Worm (Caenorhabditis elegans): ENCODE results near the gene Y82E9BR.3.
A peak's percentile ranks its signal among the peaks of the same experiment; 100 is the strongest.

Y82E9BR.3 gene

ce11 chrIII:1413890-1414613, 4.9 kb upstream of the Y82E9BR.3 start, which contains the start of gene Y82E9BR.14:
Gene Y82E9BR.14, minus strand, starts transcription at chrIII:1414116.
- TF ChIP-seq mbf-1 (tag; optimal IDR thresholded peaks at IDR 0.05) (no peak), fos-1 (tag; optimal IDR thresholded peaks at IDR 0.05) (peak; percentile 66), aly-2 (tag; optimal IDR thresholded peaks at IDR 0.05) (no peak), nhr-23 (tag; optimal IDR thresholded peaks at IDR 0.05) (no peak), elt-1 (tag; optimal IDR thresholded peaks at IDR 0.05) (no peak)

DNA sequence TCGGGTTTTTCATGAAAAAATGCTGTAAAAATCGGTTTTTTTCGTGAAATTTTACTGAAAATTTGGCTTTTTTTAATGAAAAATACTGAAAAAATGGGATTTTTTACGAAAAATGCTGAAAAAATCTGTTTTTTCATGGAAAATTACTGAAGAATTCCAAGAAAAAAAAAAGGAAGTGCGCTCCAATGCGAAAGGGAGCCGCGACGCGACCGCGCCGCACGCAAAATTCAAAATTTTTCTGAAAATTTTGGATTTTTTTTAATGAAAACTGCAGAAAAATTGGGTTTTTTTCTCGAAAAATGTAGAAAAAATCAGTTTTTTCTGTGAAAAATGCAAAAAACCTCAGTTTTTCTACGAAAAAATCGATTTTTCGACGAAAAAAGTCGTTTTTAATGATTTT, 2.4 kb upstream of the Y82E9BR.3 start:
- TF ChIP-seq ztf-4 (tag; optimal IDR thresholded peaks at IDR 0.05) (no peak), F13H6.1 (tag; optimal IDR thresholded peaks at IDR 0.05) (no peak), elt-1 (tag; optimal IDR thresholded peaks at IDR 0.05) (no peak), unc-39 (tag; optimal IDR thresholded peaks at IDR 0.05) (no peak), nhr-23 (tag; optimal IDR thresholded peaks at IDR 0.05) (no peak), nhr-129 (tag; optimal IDR thresholded peaks at IDR 0.05) (no peak)

ce11 chrIII:1417090-1417489, 1.9 kb upstream of the Y82E9BR.3 start, which contains the start of gene elc-1:
Gene elc-1, minus strand, starts transcription at chrIII:1417190.
- TF ChIP-seq nhr-77 (tag; optimal IDR thresholded peaks at IDR 0.05) (no peak), unc-55 (GFP tag; optimal IDR thresholded peaks at IDR 0.05) (no peak), mab-5 (tag; optimal IDR thresholded peaks at IDR 0.05) (no peak), C34F6.9 (tag; optimal IDR thresholded peaks at IDR 0.05) (no peak), nhr-21 (tag; optimal IDR thresholded peaks at IDR 0.05) (no peak), aly-2 (tag; optimal IDR thresholded peaks at IDR 0.05) (no peak), egl-27 (tag; optimal IDR thresholded peaks at IDR 0.05) (no peak), crh-2 (tag; optimal IDR thresholded peaks at IDR 0.05) (no peak), peb-1 (tag; optimal IDR thresholded peaks at IDR 0.05) (no peak), ama-1 (optimal IDR thresholded peaks at IDR 0.05) (no peak), nhr-10 (tag; optimal IDR thresholded peaks at IDR 0.05) (no peak), lin-13 (GFP tag; optimal IDR thresholded peaks at IDR 0.05) (no peak), unc-39 (tag; optimal IDR thresholded peaks at IDR 0.05) (no peak), nhr-6 (tag; optimal IDR thresholded peaks at IDR 0.05) (no peak), mbf-1 (tag; optimal IDR thresholded peaks at IDR 0.05) (no peak), unc-62 (GFP tag; optimal IDR thresholded peaks at IDR 0.05) (no peak), sem-4 (tag; optimal IDR thresholded peaks at IDR 0.05) (no peak), nhr-25 (tag; optimal IDR thresholded peaks at IDR 0.05) (no peak), sma-3 (GFP tag; optimal IDR thresholded peaks at IDR 0.05) (no peak)

DNA sequence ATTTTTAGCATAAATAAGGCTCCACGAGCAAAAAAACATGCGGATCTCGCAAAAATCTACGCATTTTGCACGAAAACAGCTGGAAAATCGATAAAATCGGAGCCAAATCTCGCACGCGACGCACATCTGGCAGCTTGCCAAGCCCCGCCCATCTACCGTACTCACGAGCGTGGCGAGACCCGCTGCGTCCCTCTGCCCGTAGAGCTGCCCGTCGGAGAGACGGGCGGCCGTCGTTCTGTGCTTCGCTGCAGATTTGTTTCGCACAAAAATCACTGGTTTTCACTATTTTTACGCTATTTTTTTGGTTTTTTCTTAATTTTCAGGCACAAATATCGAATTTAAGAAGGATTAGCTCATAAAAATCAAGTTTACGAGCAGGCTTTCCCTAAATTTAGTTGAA, 287 bp upstream of the Y82E9BR.3 start:
- TF ChIP-seq ztf-4 (tag; optimal IDR thresholded peaks at IDR 0.05) (peak; percentile 63), nhr-10 (tag; optimal IDR thresholded peaks at IDR 0.05) (no peak), elt-1 (tag; optimal IDR thresholded peaks at IDR 0.05) (no peak), lin-39 (tag; optimal IDR thresholded peaks at IDR 0.05) (no peak), nhr-77 (tag; optimal IDR thresholded peaks at IDR 0.05) (no peak), dmd-4 (tag; optimal IDR thresholded peaks at IDR 0.05) (no peak), lin-11 (tag; optimal IDR thresholded peaks at IDR 0.05) (peak; percentile 90), lin-13 (GFP tag; optimal IDR thresholded peaks at IDR 0.05) (peak; percentile 96), blmp-1 (tag; optimal IDR thresholded peaks at IDR 0.05; ENCODE audit: insufficient read depth) (peak; percentile 2), sem-4 (tag; optimal IDR thresholded peaks at IDR 0.05) (peak; percentile 47), mbf-1 (tag; optimal IDR thresholded peaks at IDR 0.05) (no peak), R02D3.7 (tag; optimal IDR thresholded peaks at IDR 0.05) (no peak), unc-39 (tag; optimal IDR thresholded peaks at IDR 0.05) (no peak), F13H6.1 (tag; optimal IDR thresholded peaks at IDR 0.05) (peak; percentile 86), nhr-23 (tag; optimal IDR thresholded peaks at IDR 0.05) (no peak), egl-27 (tag; optimal IDR thresholded peaks at IDR 0.05) (peak; percentile 30), nhr-6 (tag; optimal IDR thresholded peaks at IDR 0.05) (peak; percentile 61), nhr-129 (tag; optimal IDR thresholded peaks at IDR 0.05) (peak; percentile 89), nhr-12 (tag; optimal IDR thresholded peaks at IDR 0.05) (no peak), snpc-4 (tag; optimal IDR thresholded peaks at IDR 0.05) (peak; percentile 59), lsy-2 (tag; optimal IDR thresholded peaks at IDR 0.05) (peak; percentile 98 to 99), ztf-11 (tag; optimal IDR thresholded peaks at IDR 0.05) (no peak), gmeb-1 (tag; optimal IDR thresholded peaks at IDR 0.05) (peak; percentile 63), crh-2 (tag; optimal IDR thresholded peaks at IDR 0.05) (peak; percentile 88), nhr-11 (tag; optimal IDR thresholded peaks at IDR 0.05) (no peak), unc-55 (GFP tag; optimal IDR thresholded peaks at IDR 0.05) (peak; percentile 95), C34F6.9 (tag; optimal IDR thresholded peaks at IDR 0.05) (peak; percentile 89), fos-1 (tag; optimal IDR thresholded peaks at IDR 0.05) (peak; percentile 75), alr-1 (tag; optimal IDR thresholded peaks at IDR 0.05) (no peak), unc-62 (GFP tag; optimal IDR thresholded peaks at IDR 0.05) (no peak), zag-1 (tag; optimal IDR thresholded peaks at IDR 0.05) (peak; percentile 14), skn-1 (tag; optimal IDR thresholded peaks at IDR 0.05) (no peak), nhr-21 (tag; optimal IDR thresholded peaks at IDR 0.05) (peak; percentile 77), aly-2 (tag; optimal IDR thresholded peaks at IDR 0.05) (no peak), ceh-16 (tag; optimal IDR thresholded peaks at IDR 0.05) (peak; percentile 79), ztf-1 (GFP tag; conservative IDR thresholded peaks at IDR 0.05) (no peak), ceh-82 (tag; optimal IDR thresholded peaks at IDR 0.05) (peak; percentile 21), mab-5 (tag; optimal IDR thresholded peaks at IDR 0.05) (peak; percentile 40), mdl-1 (tag; optimal IDR thresholded peaks at IDR 0.05) (peak; percentile 5 to 75), Y55F3AM.14 (GFP tag; optimal IDR thresholded peaks at IDR 0.05) (peak; percentile 67)
